Worm (Caenorhabditis elegans): ENCODE data around the gene F44E5.15.

ce11 chrII:11774218-11774617 is 1.8 kb downstream of the F44E5.15 start, which contains the start of gene F44E5.1:
- TF ChIP-seq dao-5 (tag; optimal IDR thresholded peaks at IDR 0.05) (no peak), him-1 (tag; optimal IDR thresholded peaks at IDR 0.05) (no peak)
